Worm (Caenorhabditis elegans): ENCODE data around the gene thn-2.

thn-2 gene

ce11 chrIV:12404137-12404536 is 21.2 kb downstream of the thn-2 start, which contains the start of gene gex-3 (continued):
- TF ChIP-seq jun-1 (tag; optimal IDR thresholded peaks at IDR 0.05), result peak; percentile 75
- TF ChIP-seq ceh-88 (GFP tag; IDR thresholded peaks at IDR 0.05), result no peak
- TF ChIP-seq hlh-4 (tag; optimal IDR thresholded peaks at IDR 0.05), result no peak
- TF ChIP-seq unc-130 (tag; optimal IDR thresholded peaks at IDR 0.05), result peak; percentile 84
- peak; percentile 31 for TF ChIP-seq lir-3 (tag; optimal IDR thresholded peaks at IDR 0.05; ENCODE audit: poor library complexity)
- peak; percentile 96 for TF ChIP-seq lin-15B (tag; optimal IDR thresholded peaks at IDR 0.05)
- no peak for TF ChIP-seq zip-4 (GFP tag; optimal IDR thresholded peaks at IDR 0.05)
- TF ChIP-seq egl-13 (tag; optimal IDR thresholded peaks at IDR 0.05), result no peak
- peak; percentile 85 for TF ChIP-seq lin-14 (GFP tag; optimal IDR thresholded peaks at IDR 0.05)
- TF ChIP-seq ceh-82 (tag; optimal IDR thresholded peaks at IDR 0.05), result peak; percentile 66 to 89 (median 75)
- TF ChIP-seq unc-30 (tag; optimal IDR thresholded peaks at IDR 0.05), result no peak
- peak; percentile 88 for TF ChIP-seq snu-23 (GFP tag; optimal IDR thresholded peaks at IDR 0.05)
- peak; percentile 89 for TF ChIP-seq lin-13 (GFP tag; optimal IDR thresholded peaks at IDR 0.05)
- peak; percentile 89 for TF ChIP-seq ces-1 (GFP tag; optimal IDR thresholded peaks at IDR 0.05)
- TF ChIP-seq elt-2 (tag; optimal IDR thresholded peaks at IDR 0.05), result peak; percentile 19
- TF ChIP-seq aha-1 (tag; optimal IDR thresholded peaks at IDR 0.05), result no peak
- no peak for TF ChIP-seq blmp-1 (tag; optimal IDR thresholded peaks at IDR 0.05)
- TF ChIP-seq sox-4 (tag; optimal IDR thresholded peaks at IDR 0.05), result no peak
- TF ChIP-seq swsn-7 (tag; optimal IDR thresholded peaks at IDR 0.05), result peak; percentile 75
- no peak for TF ChIP-seq hlh-17 (GFP tag; optimal IDR thresholded peaks at IDR 0.05; ENCODE audit: borderline replicate concordance)
- peak; percentile 72 for TF ChIP-seq nhr-19 (GFP tag; conservative IDR thresholded peaks at IDR 0.05)
- TF ChIP-seq lin-35 (GFP tag; optimal IDR thresholded peaks at IDR 0.05), result peak; percentile 96 to 99
- peak; percentile 53 for TF ChIP-seq F16B12.6 (tag; optimal IDR thresholded peaks at IDR 0.05)
- no peak for TF ChIP-seq egl-27 (tag; optimal IDR thresholded peaks at IDR 0.05)
- peak; percentile 19 for TF ChIP-seq zag-1 (tag; optimal IDR thresholded peaks at IDR 0.05)
- peak; percentile 90 to 97 for TF ChIP-seq efl-1 (optimal IDR thresholded peaks at IDR 0.05)
- TF ChIP-seq efl-1 (GFP tag; optimal IDR thresholded peaks at IDR 0.05 in 1 of 2), result peak; percentile 95 to 100
- peak; percentile 67 for TF ChIP-seq snpc-4 (tag; optimal IDR thresholded peaks at IDR 0.05)
- no peak for TF ChIP-seq tlp-1 (tag; optimal IDR thresholded peaks at IDR 0.05)
- no peak for TF ChIP-seq unc-62 (GFP tag; optimal IDR thresholded peaks at IDR 0.05)
- peak; percentile 84 for TF ChIP-seq fkh-10 (GFP tag; optimal IDR thresholded peaks at IDR 0.05)
- peak; percentile 77 for TF ChIP-seq nhr-20 (tag; optimal IDR thresholded peaks at IDR 0.05)
- no peak for TF ChIP-seq pag-3 (tag; optimal IDR thresholded peaks at IDR 0.05; ENCODE audit: borderline replicate concordance, insufficient read depth)
- TF ChIP-seq ama-1 (optimal IDR thresholded peaks at IDR 0.05), result no peak
- TF ChIP-seq mab-9 (GFP tag; IDR thresholded peaks at IDR 0.05), result no peak
- TF ChIP-seq nhr-12 (tag; optimal IDR thresholded peaks at IDR 0.05), result no peak
- no peak for TF ChIP-seq efl-3 (GFP tag; optimal IDR thresholded peaks at IDR 0.05)
- peak; percentile 64 for TF ChIP-seq grh-1 (GFP tag; IDR thresholded peaks at IDR 0.05)
- TF ChIP-seq fos-1 (tag; optimal IDR thresholded peaks at IDR 0.05), result peak; percentile 79
- peak; percentile 78 for TF ChIP-seq tbx-2 (tag; optimal IDR thresholded peaks at IDR 0.05)
- no peak for TF ChIP-seq nhr-28 (tag; optimal IDR thresholded peaks at IDR 0.05)
- peak; percentile 15 for TF ChIP-seq ceh-90 (tag; optimal IDR thresholded peaks at IDR 0.05)
- peak; percentile 50 for TF ChIP-seq irx-1 (tag; optimal IDR thresholded peaks at IDR 0.05)
- peak; percentile 92 to 96 for TF ChIP-seq lsy-2 (tag; optimal IDR thresholded peaks at IDR 0.05)
- peak; percentile 33 for TF ChIP-seq lin-39 (tag; optimal IDR thresholded peaks at IDR 0.05)
- TF ChIP-seq elt-3 (tag; optimal IDR thresholded peaks at IDR 0.05), result peak in 2 of 6 experiments; percentile 5 to 48
- TF ChIP-seq dsc-1 (tag; optimal IDR thresholded peaks at IDR 0.05), result peak; percentile 63
- peak; percentile 86 for TF ChIP-seq nhr-85 (tag)
- TF ChIP-seq ceh-8 (GFP tag; optimal IDR thresholded peaks at IDR 0.05), result peak; percentile 70
- no peak for TF ChIP-seq unc-98 (GFP tag; IDR thresholded peaks at IDR 0.05)
- no peak for TF ChIP-seq hpl-2 (GFP tag; optimal IDR thresholded peaks at IDR 0.05)
- TF ChIP-seq mdl-1 (tag; optimal IDR thresholded peaks at IDR 0.05), result peak in 1 of 2 experiments; percentile 75
- TF ChIP-seq rnt-1 (tag; optimal IDR thresholded peaks at IDR 0.05), result peak; percentile 87
- TF ChIP-seq nhr-84 (tag; optimal IDR thresholded peaks at IDR 0.05), result no peak
